Worm (Caenorhabditis elegans) whole organism, L2 larva: ENCODE measurements around the gene dod-19.

ENCODE experiments used
- C34F6.9 ChIP-seq: fragments of 150-350 bp; optimal IDR thresholded peaks from 2 replicates; lab custom pipeline; 2014; ENCODE audit warnings: missing biosample characterization, missing genetic modification characterization
- R02D3.7 ChIP-seq: fragments of 150-350 bp; optimal IDR thresholded peaks from 2 replicates; lab custom pipeline; 2014; ENCODE audit warnings: missing biosample characterization, missing genetic modification characterization
- Y55F3AM.14 ChIP-seq: fragments of 200-800 bp; sonication (Bioruptor generic); optimal IDR thresholded peaks from 2 replicates; lab custom pipeline; 2018; ENCODE audit warnings: mild to moderate bottlenecking, missing genetic modification characterization, missing compliant biosample characterization
- ZK546.5 ChIP-seq: sonication (generic microtip); optimal IDR thresholded peaks from 2 replicates; lab custom pipeline; 2017; ENCODE audit warnings: missing biosample characterization, missing genetic modification characterization
- aly-2 ChIP-seq: fragments of 150-350 bp; optimal IDR thresholded peaks from 2 replicates; lab custom pipeline; 2014; ENCODE audit warnings: missing biosample characterization, missing genetic modification characterization
- ama-1 ChIP-seq: fragments of 150-350 bp; optimal IDR thresholded peaks from 2 replicates; lab custom pipeline; 2018; ENCODE audit warnings: inconsistent platforms
- blmp-1 ChIP-seq: sonication (generic microtip); optimal IDR thresholded peaks from 2 replicates; lab custom pipeline; 2017; ENCODE audit warnings: missing genetic modification characterization, mild to moderate bottlenecking, missing compliant biosample characterization, antibody characterized with exemption, moderate library complexity; ENCODE audit not compliant: insufficient read depth
- dmd-4 ChIP-seq: sonication (generic microtip); optimal IDR thresholded peaks from 2 replicates; lab custom pipeline; 2017; ENCODE audit warnings: missing biosample characterization, missing genetic modification characterization
- egl-27 ChIP-seq: sonication (generic microtip); optimal IDR thresholded peaks from 3 replicates; lab custom pipeline; 2017; ENCODE audit warnings: missing biosample characterization, missing genetic modification reagents, missing genetic modification characterization
- elt-1 ChIP-seq: fragments of 150-350 bp; optimal IDR thresholded peaks from 2 replicates; lab custom pipeline; 2014; ENCODE audit warnings: missing biosample characterization, missing genetic modification characterization
- gmeb-1 ChIP-seq: fragments of 150-350 bp; optimal IDR thresholded peaks from 2 replicates; lab custom pipeline; 2014; ENCODE audit warnings: missing biosample characterization, missing genetic modification characterization
- lin-11 ChIP-seq: fragments of 150-350 bp; sonication (generic microtip); optimal IDR thresholded peaks from 2 replicates; lab custom pipeline; 2014; ENCODE audit warnings: missing biosample characterization, missing genetic modification characterization, inconsistent platforms, mixed read lengths
- lin-13 ChIP-seq: fragments of 150-350 bp; optimal IDR thresholded peaks from 2 replicates; lab custom pipeline; 2014; ENCODE audit warnings: missing biosample characterization, missing genetic modification reagents, missing genetic modification characterization
- lsy-2 ChIP-seq, 2 experiments: fragments of 150-350 bp in 1 of 2; sonication (generic microtip) in 1 of 2; optimal IDR thresholded peaks; 2 replicates each; lab custom pipeline; 2014 to 2017; ENCODE audit warnings: missing biosample characterization in 2 of 2, missing genetic modification characterization in 2 of 2
- mab-5 ChIP-seq: fragments of 150-350 bp; optimal IDR thresholded peaks from 2 replicates; lab custom pipeline; 2014; ENCODE audit warnings: missing biosample characterization, missing genetic modification characterization
- mdl-1 ChIP-seq, 2 experiments: fragments of 150-350 bp in 1 of 2; sonication (generic microtip) in 1 of 2; optimal IDR thresholded peaks; 2 replicates each; lab custom pipeline; 2017; ENCODE audit warnings: missing biosample characterization in 2 of 2, missing genetic modification characterization in 2 of 2
- nhr-10 ChIP-seq: sonication (generic microtip); optimal IDR thresholded peaks from 2 replicates; lab custom pipeline; 2017; ENCODE audit warnings: missing biosample characterization, missing genetic modification characterization
- nhr-11 ChIP-seq: fragments of 150-350 bp; optimal IDR thresholded peaks from 2 replicates; lab custom pipeline; 2014; ENCODE audit warnings: missing biosample characterization, missing genetic modification characterization
- nhr-12 ChIP-seq: fragments of 150-350 bp; optimal IDR thresholded peaks from 2 replicates; lab custom pipeline; 2014; ENCODE audit warnings: missing biosample characterization, missing genetic modification characterization
- nhr-129 ChIP-seq: fragments of 150-350 bp; optimal IDR thresholded peaks from 2 replicates; lab custom pipeline; 2014; ENCODE audit warnings: missing biosample characterization, missing genetic modification characterization
- nhr-21 ChIP-seq: fragments of 150-350 bp; optimal IDR thresholded peaks from 2 replicates; lab custom pipeline; 2014; ENCODE audit warnings: missing biosample characterization, missing genetic modification characterization
- nhr-23 ChIP-seq: fragments of 150-350 bp; optimal IDR thresholded peaks from 2 replicates; lab custom pipeline; 2014; ENCODE audit warnings: missing biosample characterization, missing genetic modification reagents, missing genetic modification characterization
- nhr-237 ChIP-seq: fragments of 150-350 bp; optimal IDR thresholded peaks from 2 replicates; lab custom pipeline; 2014; ENCODE audit warnings: missing biosample characterization, missing genetic modification characterization
- nhr-25 ChIP-seq: fragments of 150-350 bp; sonication (generic microtip); optimal IDR thresholded peaks from 3 replicates; lab custom pipeline; 2014; ENCODE audit warnings: missing biosample characterization, missing genetic modification characterization
- nhr-6 ChIP-seq: fragments of 150-350 bp; optimal IDR thresholded peaks from 2 replicates; lab custom pipeline; 2014; ENCODE audit warnings: missing biosample characterization, missing genetic modification characterization
- nhr-77 ChIP-seq: fragments of 150-350 bp; optimal IDR thresholded peaks from 2 replicates; lab custom pipeline; 2014; ENCODE audit warnings: missing biosample characterization, missing genetic modification characterization
- skn-1 ChIP-seq: sonication (generic microtip); optimal IDR thresholded peaks from 2 replicates; lab custom pipeline; 2017; ENCODE audit warnings: missing biosample characterization, missing genetic modification characterization
- sma-3 ChIP-seq: sonication (generic microtip); optimal IDR thresholded peaks from 2 replicates; lab custom pipeline; 2016; ENCODE audit warnings: missing genetic modification reagents, missing genetic modification characterization, missing compliant biosample characterization
- sma-9 ChIP-seq, 2 experiments: fragments of 150-350 bp in 1 of 2; sonication (generic microtip) in 1 of 2; optimal IDR thresholded peaks; 2 replicates each; lab custom pipeline; 2014 to 2016; ENCODE audit warnings: missing genetic modification characterization in 2 of 2, mild to moderate bottlenecking in 1 of 2, missing biosample characterization in 1 of 2, missing compliant biosample characterization in 1 of 2, missing genetic modification reagents in 1 of 2, moderate library complexity in 1 of 2
- unc-39 ChIP-seq: fragments of 150-350 bp; optimal IDR thresholded peaks from 2 replicates; lab custom pipeline; 2014; ENCODE audit warnings: missing biosample characterization, missing genetic modification characterization
- unc-55 ChIP-seq: fragments of 150-350 bp; sonication (generic microtip); optimal IDR thresholded peaks from 3 replicates; lab custom pipeline; 2014; ENCODE audit warnings: missing biosample characterization, missing genetic modification reagents, missing genetic modification characterization
- zag-1 ChIP-seq: fragments of 150-350 bp; optimal IDR thresholded peaks from 2 replicates; lab custom pipeline; 2014; ENCODE audit warnings: missing biosample characterization, missing genetic modification characterization
- ztf-1 ChIP-seq: fragments of 200-800 bp; sonication (Bioruptor generic); conservative IDR thresholded peaks from 2 replicates; pipeline ENCODE4 v1.3.6; 2022; ENCODE audit warnings: missing genetic modification characterization, missing compliant biosample characterization
- ztf-11 ChIP-seq: sonication (generic microtip); optimal IDR thresholded peaks from 2 replicates; lab custom pipeline; 2017; ENCODE audit warnings: missing biosample characterization, missing genetic modification characterization
- ztf-4 ChIP-seq: fragments of 150-350 bp; optimal IDR thresholded peaks from 2 replicates; lab custom pipeline; 2014; ENCODE audit warnings: missing biosample characterization, missing genetic modification characterization

dod-19 gene

ce11 chrV:443193-443592 lies 28.6 kb upstream of the dod-19 start, which contains the start of gene srh-33:
srh-33 (minus strand) TSS chrV:443293.
- TF ChIP-seq zag-1: no peak
- no peak for TF ChIP-seq nhr-11 (tag; lab: Kevin White, UChicago)
- TF ChIP-seq mdl-1 (tag; optimal IDR thresholded peaks at IDR 0.05; lab: Kevin White, UChicago): no peak
- no peak for TF ChIP-seq elt-1 (tag; lab: Kevin White, UChicago)
- no peak for TF ChIP-seq lin-11 (tag; lab: Kevin White, UChicago)
- TF ChIP-seq skn-1 (tag; lab: Kevin White, UChicago): no peak
- no peak for TF ChIP-seq nhr-25
- no peak for TF ChIP-seq nhr-10 (tag; lab: Kevin White, UChicago)
- no peak for TF ChIP-seq Y55F3AM.14 (GFP tag; lab: Kevin White, UChicago)
- TF ChIP-seq nhr-129 (tag; lab: Kevin White, UChicago): no peak
- TF ChIP-seq ama-1 (lab: Kevin White, UChicago): no peak
- TF ChIP-seq nhr-21 (tag; lab: Kevin White, UChicago): no peak
- TF ChIP-seq aly-2 (tag; lab: Kevin White, UChicago): no peak
- no peak for TF ChIP-seq nhr-77
- TF ChIP-seq ztf-11 (tag; lab: Kevin White, UChicago): no peak
- TF ChIP-seq ZK546.5 (tag; lab: Kevin White, UChicago): no peak
- TF ChIP-seq, all 48 proteins: peak for 0

- no peak for TF ChIP-seq mab-5 (tag; lab: Kevin White, UChicago)
- no peak for TF ChIP-seq dmd-4
- no peak for TF ChIP-seq nhr-6 (tag; lab: Kevin White, UChicago)
- TF ChIP-seq nhr-237: no peak
- no peak for TF ChIP-seq sma-3 (GFP tag; lab: Kevin White, UChicago)
Observed at ce11 chrV:440923-441322, 26.4 kb upstream of the dod-19 start, which contains the start of gene B0554.7. B0554.7 (minus strand) TSS chrV:441023.

- TF ChIP-seq nhr-77: no peak
- TF ChIP-seq R02D3.7: no peak
- no peak for TF ChIP-seq blmp-1 (tag; lab: Kevin White, UChicago)
- TF ChIP-seq lin-11 (tag; lab: Kevin White, UChicago): no peak
- TF ChIP-seq C34F6.9 (tag; lab: Kevin White, UChicago): no peak
- TF ChIP-seq lin-13 (GFP tag; lab: Kevin White, UChicago): no peak
- TF ChIP-seq ama-1 (lab: Kevin White, UChicago): no peak
- no peak for TF ChIP-seq unc-55
- no peak for TF ChIP-seq nhr-23
- no peak for TF ChIP-seq lsy-2 (tag; optimal IDR thresholded peaks at IDR 0.05; lab: Kevin White, UChicago)
Observed at ce11 chrV:439183-439749, 24.7 kb upstream of the dod-19 start.

- TF ChIP-seq nhr-21 (tag; lab: Kevin White, UChicago) (no peak), nhr-6 (tag; lab: Kevin White, UChicago) (no peak), ztf-4 (tag; lab: Kevin White, UChicago) (no peak), ztf-1 (GFP tag; lab: Robert Waterston, UW) (no peak), nhr-11 (tag; lab: Kevin White, UChicago) (no peak), dmd-4 (no peak), lin-13 (GFP tag; lab: Kevin White, UChicago) (no peak), mdl-1 (tag; optimal IDR thresholded peaks at IDR 0.05; lab: Kevin White, UChicago) (no peak), unc-39 (tag; lab: Kevin White, UChicago) (no peak), nhr-129 (tag; lab: Kevin White, UChicago) (no peak), Y55F3AM.14 (GFP tag; lab: Kevin White, UChicago) (no peak), nhr-237 (no peak), egl-27 (tag; lab: Kevin White, UChicago) (no peak), gmeb-1 (tag; lab: Kevin White, UChicago) (no peak), ama-1 (lab: Kevin White, UChicago) (no peak), sma-9 (GFP tag; optimal IDR thresholded peaks at IDR 0.05; lab: Kevin White, UChicago) (no peak), sma-9 (tag; optimal IDR thresholded peaks at IDR 0.05; lab: Kevin White, UChicago) (no peak), nhr-12 (tag; lab: Kevin White, UChicago) (no peak), elt-1 (tag; lab: Kevin White, UChicago) (no peak), lsy-2 (tag; optimal IDR thresholded peaks at IDR 0.05; lab: Kevin White, UChicago) (no peak), lin-11 (tag; lab: Kevin White, UChicago) (no peak)
Observed at ce11 chrV:438094-438493, 23.5 kb upstream of the dod-19 start, which contains the start of gene B0554.1. B0554.1 (plus strand) TSS chrV:438394.
